Worm (Caenorhabditis elegans) whole organism, mixed stage, embryonic: ENCODE measurements around the gene F49C12.2.

Experiments
- sptf-1 ChIP-seq: sonication (generic microtip); optimal IDR thresholded peaks from 2 replicates; lab custom pipeline; 2017; ENCODE audit warnings: mild to moderate bottlenecking, missing genetic modification characterization, moderate library complexity, missing compliant biosample characterization
- unc-62 ChIP-seq: fragments of 150-350 bp; optimal IDR thresholded peaks from 2 replicates; lab custom pipeline; 2014; ENCODE audit warnings: missing biosample characterization, missing genetic modification reagents, missing genetic modification characterization

DNA sequence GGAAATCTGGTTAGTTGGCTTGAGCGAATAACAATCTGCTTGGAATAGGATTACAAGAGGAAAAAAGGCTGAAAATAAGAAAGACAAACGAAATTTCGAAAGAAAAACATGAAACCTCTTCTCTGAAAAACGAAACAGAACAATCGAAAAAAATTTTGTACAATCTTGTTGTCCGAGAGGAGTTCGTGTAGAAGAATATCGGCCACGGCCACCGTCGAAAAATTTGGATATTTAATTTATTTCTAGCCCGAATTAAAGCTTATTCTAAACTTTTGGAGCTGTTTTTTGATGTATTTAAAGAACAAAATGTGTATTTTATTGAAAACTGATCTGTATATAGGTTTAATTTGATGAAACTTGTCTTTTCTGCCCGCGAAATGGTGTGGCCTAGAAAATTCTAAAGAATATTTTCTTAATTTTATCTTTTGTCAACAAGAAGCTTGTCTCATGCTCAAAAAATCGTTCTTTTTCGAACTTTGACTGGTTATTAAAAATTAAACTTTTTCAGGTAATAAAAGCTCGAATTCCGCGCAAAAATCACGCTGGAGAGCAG lies 37.6 kb upstream of the F49C12.2 start, which contains the start of gene T20D3.5:
- TF ChIP-seq sptf-1 (tag; lab: Kevin White, UChicago) (no peak), unc-62 (GFP tag; lab: Kevin White, UChicago) (no peak)
